Fruit fly (Drosophila melanogaster): ENCODE measurements around the gene CG13924.

dm6 chr3L:1920943-1921342 is 51.1 kb downstream of the CG13924 start, which contains the start of gene Dbx:
- TF ChIP-seq CG8478 (optimal IDR thresholded peaks at IDR 0.05), result no peak
- TF ChIP-seq CTCF (optimal IDR thresholded peaks at IDR 0.05), result no peak
